Worm (Caenorhabditis elegans): ENCODE data around the gene wip-1.

DNA sequence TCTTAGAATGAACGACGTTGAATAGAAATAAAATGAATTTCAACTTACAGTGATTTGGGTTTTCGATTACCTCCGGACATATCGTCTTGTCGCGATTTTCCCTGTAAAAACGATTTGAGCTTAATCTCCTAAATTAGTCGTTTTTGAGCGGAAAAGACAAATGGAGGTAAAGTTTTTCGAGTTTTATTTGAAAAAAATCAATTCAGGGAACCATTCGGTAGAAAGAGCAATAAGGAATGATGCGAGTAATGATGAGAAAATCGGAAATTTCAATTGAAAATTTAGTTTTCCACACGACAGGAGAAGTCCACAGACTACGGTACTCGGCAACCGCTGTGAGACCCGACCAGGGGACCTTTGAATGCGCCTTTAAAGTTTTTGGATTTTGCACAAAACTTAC is 16.2 kb upstream of the wip-1 start, which contains the start of gene R144.10:
- TF ChIP-seq ztf-23 (GFP tag; IDR thresholded peaks at IDR 0.05), result no peak
- TF ChIP-seq tab-1 (GFP tag; IDR thresholded peaks at IDR 0.05), result no peak
- no peak for TF ChIP-seq med-1 (GFP tag; optimal IDR thresholded peaks at IDR 0.05; ENCODE audit: insufficient read depth)
- no peak for TF ChIP-seq T22C8.4 (GFP tag; IDR thresholded peaks at IDR 0.05)
- no peak for TF ChIP-seq klf-2 (GFP tag; conservative IDR thresholded peaks at IDR 0.05)
- no peak for TF ChIP-seq ref-1 (GFP tag; conservative IDR thresholded peaks at IDR 0.05)
- no peak for TF ChIP-seq flt-1 (GFP tag; IDR thresholded peaks at IDR 0.05)

Data from whole organism, midembryonic.